Fruit fly (Drosophila melanogaster) whole organism, embryonic: ENCODE data around the gene CG2617.

ENCODE experiments used
- Bgb ChIP-seq: fragments of 200-800 bp; sonication (Bioruptor generic); IDR thresholded peaks from 2 replicates; pipeline ENCODE4 v1.3.6; 2022; ENCODE audit warnings: missing biosample characterization, missing genetic modification characterization; ENCODE audit not compliant: partially characterized antibody
- CG10431 ChIP-seq: fragments of 200-800 bp; sonication (Bioruptor generic); optimal IDR thresholded peaks from 3 replicates; lab custom pipeline; 2018; ENCODE audit warnings: missing biosample characterization, mild to moderate bottlenecking, missing genetic modification characterization
- CG11247 ChIP-seq: fragments of 200-800 bp; sonication (Bioruptor generic); IDR thresholded peaks from 2 replicates; pipeline ENCODE4 v1.3.6; 2022; ENCODE audit warnings: missing biosample characterization, missing genetic modification characterization
- CG11504 ChIP-seq: fragments of 200-800 bp; sonication (Bioruptor generic); optimal IDR thresholded peaks from 3 replicates; lab custom pipeline; 2019; ENCODE audit warnings: missing biosample characterization, mild to moderate bottlenecking, missing genetic modification characterization, moderate library complexity
- CG14710 ChIP-seq: fragments of 200-800 bp; sonication (Bioruptor generic); optimal IDR thresholded peaks from 3 replicates; lab custom pipeline; 2019; ENCODE audit warnings: missing biosample characterization, mild to moderate bottlenecking, missing genetic modification characterization, moderate library complexity
- CG15011 ChIP-seq: fragments of 200-800 bp; sonication (Bioruptor generic); optimal IDR thresholded peaks from 3 replicates; lab custom pipeline; 2018; ENCODE audit warnings: missing biosample characterization, mild to moderate bottlenecking, missing genetic modification characterization
- CG15073 ChIP-seq: fragments of 200-800 bp; sonication (Bioruptor generic); optimal IDR thresholded peaks from 2 replicates; lab custom pipeline; 2016; ENCODE audit warnings: missing biosample characterization, missing genetic modification characterization
- CG15514 ChIP-seq: fragments of 200-800 bp; sonication (Bioruptor generic); optimal IDR thresholded peaks from 3 replicates; lab custom pipeline; 2017; ENCODE audit warnings: missing biosample characterization, missing genetic modification characterization, mild to moderate bottlenecking, moderate library complexity, missing genetic modification reagents
- CG1603 ChIP-seq: fragments of 200-800 bp; sonication (Bioruptor generic); optimal IDR thresholded peaks from 2 replicates; lab custom pipeline; 2019; ENCODE audit warnings: missing biosample characterization, mild to moderate bottlenecking, missing genetic modification characterization, moderate library complexity
- CG17359 ChIP-seq: fragments of 200-800 bp; sonication (Bioruptor generic); optimal IDR thresholded peaks from 3 replicates; lab custom pipeline; 2018; ENCODE audit warnings: missing biosample characterization, mild to moderate bottlenecking, missing genetic modification characterization, moderate library complexity
- CG18764 ChIP-seq: fragments of 200-800 bp; sonication (Bioruptor generic); optimal IDR thresholded peaks from 3 replicates; lab custom pipeline; 2016; ENCODE audit warnings: missing biosample characterization, missing genetic modification characterization
- CG6254 ChIP-seq: fragments of 200-800 bp; sonication (Bioruptor generic); optimal IDR thresholded peaks from 3 replicates; lab custom pipeline; 2017; ENCODE audit warnings: mild to moderate bottlenecking, missing biosample characterization, missing genetic modification reagents, missing genetic modification characterization
- CG6813 ChIP-seq: fragments of 200-800 bp; sonication (Bioruptor generic); optimal IDR thresholded peaks from 2 replicates; lab custom pipeline; 2017; ENCODE audit warnings: missing biosample characterization, missing genetic modification characterization, mild to moderate bottlenecking, moderate library complexity, missing genetic modification reagents
- CG8388 ChIP-seq: fragments of 200-800 bp; sonication (Bioruptor generic); optimal IDR thresholded peaks from 2 replicates; lab custom pipeline; 2019; ENCODE audit warnings: missing biosample characterization, mild to moderate bottlenecking, missing genetic modification characterization, moderate library complexity
- Chrac-16 ChIP-seq: fragments of 200-800 bp; sonication (Bioruptor generic); optimal IDR thresholded peaks from 3 replicates; lab custom pipeline; 2016; ENCODE audit warnings: missing biosample characterization, missing genetic modification characterization
- Dad ChIP-seq: fragments of 200-800 bp; sonication (Bioruptor generic); optimal IDR thresholded peaks from 3 replicates; lab custom pipeline; 2016; ENCODE audit warnings: missing biosample characterization, missing genetic modification characterization
- Dip3 ChIP-seq: fragments of 200-800 bp; sonication (Bioruptor generic); optimal IDR thresholded peaks from 3 replicates; lab custom pipeline; 2016; ENCODE audit warnings: missing biosample characterization, missing genetic modification characterization
- Drgx ChIP-seq: fragments of 200-800 bp; sonication (Bioruptor generic); IDR thresholded peaks from 2 replicates; pipeline ENCODE4 v1.3.6; 2022; ENCODE audit warnings: missing biosample characterization, missing genetic modification characterization
- E2f1 ChIP-seq: fragments of 200-800 bp; sonication (Bioruptor generic); IDR thresholded peaks from 2 replicates; pipeline ENCODE4 v1.3.6; 2022; ENCODE audit warnings: missing biosample characterization, missing genetic modification characterization
- Eip74EF ChIP-seq, 2 experiments: fragments of 200-800 bp in 1 of 2; fragments of >200 bp in 1 of 2; sonication (Bioruptor generic) in 1 of 2; optimal IDR thresholded peaks; 2 replicates each; lab custom pipeline; 2017 to 2019; ENCODE audit warnings: missing biosample characterization in 2 of 2, missing genetic modification characterization in 2 of 2, mild to moderate bottlenecking in 1 of 2, moderate library complexity in 1 of 2
- Fer3 ChIP-seq: fragments of 200-800 bp; sonication (Bioruptor generic); optimal IDR thresholded peaks from 2 replicates; lab custom pipeline; 2018; ENCODE audit warnings: missing biosample characterization, mild to moderate bottlenecking, missing genetic modification characterization, moderate library complexity
- Hey ChIP-seq: fragments of 200-800 bp; sonication (Bioruptor generic); optimal IDR thresholded peaks from 3 replicates; lab custom pipeline; 2018; ENCODE audit warnings: missing biosample characterization, mild to moderate bottlenecking, missing genetic modification characterization
- Hmr ChIP-seq: fragments of 200-800 bp; sonication (Bioruptor generic); optimal IDR thresholded peaks from 3 replicates; lab custom pipeline; 2017; ENCODE audit warnings: mild to moderate bottlenecking, missing biosample characterization, missing genetic modification reagents, missing genetic modification characterization
- Lpt ChIP-seq: fragments of >200 bp; optimal IDR thresholded peaks from 2 replicates; lab custom pipeline; 2018; ENCODE audit warnings: missing biosample characterization, missing genetic modification characterization
- MBD-R2 ChIP-seq: fragments of 200-800 bp; sonication (Bioruptor generic); IDR thresholded peaks from 2 replicates; pipeline ENCODE4 v1.3.6; 2022; ENCODE audit warnings: missing biosample characterization, missing genetic modification characterization
- Med ChIP-seq: fragments of 200-800 bp; sonication (Bioruptor generic); peaks from one replicate; lab custom pipeline; 2016; ENCODE audit warnings: missing biosample characterization, missing genetic modification characterization, mild to moderate bottlenecking, inconsistent platforms, moderate library complexity
- Mes4 ChIP-seq: fragments of 200-800 bp; sonication (Bioruptor generic); optimal IDR thresholded peaks from 2 replicates; lab custom pipeline; 2016; ENCODE audit warnings: missing biosample characterization, missing genetic modification characterization
- Myb ChIP-seq: fragments of 200-800 bp; sonication (Bioruptor generic); optimal IDR thresholded peaks from 2 replicates; lab custom pipeline; 2016; ENCODE audit warnings: missing biosample characterization, missing genetic modification characterization
- Ptx1 ChIP-seq: fragments of 200-800 bp; sonication (Bioruptor generic); IDR thresholded peaks from 2 replicates; pipeline ENCODE4 v1.3.6; 2022; ENCODE audit warnings: missing biosample characterization, missing genetic modification characterization
- Spps ChIP-seq: fragments of 200-800 bp; sonication (Bioruptor generic); optimal IDR thresholded peaks from 2 replicates; lab custom pipeline; 2018; ENCODE audit warnings: missing biosample characterization, mild to moderate bottlenecking, missing genetic modification characterization
- Trl ChIP-seq, 3 experiments: fragments of >200 bp in 2 of 3; fragments of 200-800 bp in 1 of 3; sonication (Bioruptor generic) in 1 of 3; optimal IDR thresholded peaks; 2 replicates in 1 of 3; 3 replicates in 2 of 3; lab custom pipeline; 2016 to 2017; ENCODE audit warnings: missing biosample characterization in 1 of 3, missing genetic modification characterization in 1 of 3
- abd-A ChIP-seq: fragments of 200-800 bp; sonication (Bioruptor generic); optimal IDR thresholded peaks from 3 replicates; lab custom pipeline; 2019; ENCODE audit warnings: missing biosample characterization, mild to moderate bottlenecking, missing genetic modification characterization, moderate library complexity
- ara ChIP-seq: fragments of 200-800 bp; sonication (Bioruptor generic); IDR thresholded peaks from 2 replicates; pipeline ENCODE4 v1.3.6; 2022; ENCODE audit warnings: missing biosample characterization, missing genetic modification characterization
- bsh ChIP-seq, 2 experiments: fragments of 200-800 bp; sonication (Bioruptor generic); optimal IDR thresholded peaks; 2 replicates each; lab custom pipeline; 2017 to 2018; ENCODE audit warnings: mild to moderate bottlenecking in 2 of 2, missing biosample characterization in 2 of 2, missing genetic modification characterization in 2 of 2, moderate library complexity in 1 of 2
- cwo ChIP-seq: fragments of 200-800 bp; sonication (Bioruptor generic); optimal IDR thresholded peaks from 3 replicates; lab custom pipeline; 2017; ENCODE audit warnings: missing biosample characterization, missing genetic modification characterization, mild to moderate bottlenecking, moderate library complexity, missing genetic modification reagents
- emc ChIP-seq: fragments of 200-800 bp; sonication (Bioruptor generic); optimal IDR thresholded peaks from 2 replicates; lab custom pipeline; 2016; ENCODE audit warnings: missing biosample characterization, missing genetic modification characterization
- fd64A ChIP-seq: fragments of 200-800 bp; sonication (Bioruptor generic); optimal IDR thresholded peaks from 3 replicates; lab custom pipeline; 2018; ENCODE audit warnings: missing biosample characterization, mild to moderate bottlenecking, missing genetic modification characterization
- fru ChIP-seq: fragments of >200 bp; optimal IDR thresholded peaks from 2 replicates; lab custom pipeline; 2017
- gsb-n ChIP-seq: fragments of 200-800 bp; sonication (Bioruptor generic); optimal IDR thresholded peaks from 3 replicates; lab custom pipeline; 2018; ENCODE audit warnings: missing biosample characterization, mild to moderate bottlenecking, missing genetic modification characterization
- ind ChIP-seq: fragments of 200-800 bp; sonication (Bioruptor generic); optimal IDR thresholded peaks from 3 replicates; lab custom pipeline; 2016; ENCODE audit warnings: missing biosample characterization, missing genetic modification characterization
- jing ChIP-seq: fragments of 200-800 bp; sonication (Bioruptor generic); optimal IDR thresholded peaks from 2 replicates; lab custom pipeline; 2018; ENCODE audit warnings: missing biosample characterization, mild to moderate bottlenecking, missing genetic modification characterization
- lola ChIP-seq, 3 experiments: fragments of >200 bp in 2 of 3; fragments of 200-800 bp in 1 of 3; sonication (Bioruptor generic) in 1 of 3; optimal IDR thresholded peaks; 2 replicates each; lab custom pipeline; 2017 to 2019; ENCODE audit warnings: missing biosample characterization in 3 of 3, missing genetic modification characterization in 3 of 3, mild to moderate bottlenecking in 1 of 3, moderate library complexity in 1 of 3
- lov ChIP-seq, 2 experiments: fragments of 200-800 bp in 1 of 2; fragments of >200 bp in 1 of 2; sonication (Bioruptor generic) in 1 of 2; IDR thresholded peaks in 1 of 2; optimal IDR thresholded peaks in 1 of 2; 2 replicates in 1 of 2; 3 replicates in 1 of 2; pipeline versions ENCODE4 v1.3.6 to Lab custom; 2017 to 2022; ENCODE audit warnings: missing biosample characterization in 1 of 2, missing genetic modification characterization in 1 of 2
- oc ChIP-seq: fragments of 200-800 bp; sonication (Bioruptor generic); optimal IDR thresholded peaks from 2 replicates; lab custom pipeline; 2018; ENCODE audit warnings: missing biosample characterization, mild to moderate bottlenecking, missing genetic modification characterization, moderate library complexity
- p53 ChIP-seq: fragments of 200-800 bp; sonication (Bioruptor generic); optimal IDR thresholded peaks from 2 replicates; lab custom pipeline; 2016; ENCODE audit warnings: missing biosample characterization, missing genetic modification characterization
- pros ChIP-seq: fragments of 200-800 bp; sonication (Bioruptor generic); optimal IDR thresholded peaks from 3 replicates; lab custom pipeline; 2019; ENCODE audit warnings: missing biosample characterization, mild to moderate bottlenecking, missing genetic modification characterization, moderate library complexity
- sug ChIP-seq: fragments of 200-800 bp; optimal IDR thresholded peaks from 2 replicates; lab custom pipeline; 2019; ENCODE audit warnings: missing biosample characterization, mild to moderate bottlenecking, missing genetic modification characterization, moderate library complexity
- vvl ChIP-seq: fragments of 200-800 bp; sonication (Bioruptor generic); IDR thresholded peaks from 2 replicates; pipeline ENCODE4 v1.3.6; 2022; ENCODE audit warnings: missing biosample characterization, missing genetic modification characterization
- wdn ChIP-seq: fragments of 200-800 bp; sonication (Bioruptor generic); IDR thresholded peaks from 2 replicates; pipeline ENCODE4 v1.3.6; 2022; ENCODE audit warnings: missing biosample characterization, missing genetic modification characterization

Gene CG2617

DNA sequence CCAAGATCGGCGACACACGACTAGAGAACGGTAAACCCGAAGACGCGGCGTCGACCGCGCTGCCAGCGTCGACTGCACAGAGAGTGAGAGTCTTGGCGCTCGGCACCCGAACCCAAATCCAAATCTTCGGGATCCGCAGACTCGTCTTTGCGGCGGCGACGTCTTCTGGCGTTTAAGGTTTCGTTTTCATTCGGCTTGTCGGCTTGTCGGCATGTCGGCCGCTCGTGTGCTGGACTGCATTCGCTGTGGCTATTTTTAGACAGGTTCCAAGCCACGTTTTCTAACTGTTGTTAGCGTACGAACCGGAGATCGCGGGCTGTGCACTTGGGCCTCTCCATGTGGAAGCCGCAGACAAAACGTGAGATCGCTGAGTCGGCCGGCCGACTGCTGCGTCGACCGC lies 33.9 kb downstream of the CG2617 start (continued):
- TF ChIP-seq CG8388 (GFP tag; lab: Kevin White, UChicago) (peak; percentile 31), CG18764 (GFP tag; lab: Kevin White, UChicago) (no peak), MBD-R2 (GFP tag; lab: Robert Waterston, UW) (no peak), Hey (tag; lab: Kevin White, UChicago) (no peak), Trl (optimal IDR thresholded peaks at IDR 0.05; lab: Kevin White, UChicago) (peak; percentile 20 to 25), Trl (GFP tag; optimal IDR thresholded peaks at IDR 0.05; lab: Kevin White, UChicago) (no peak), CG14710 (tag; lab: Kevin White, UChicago) (peak; percentile 43), jing (no peak), Ptx1 (GFP tag; lab: Robert Waterston, UW) (no peak), ind (no peak), CG17359 (tag; lab: Kevin White, UChicago) (no peak), wdn (GFP tag; lab: Robert Waterston, UW) (no peak), lov (optimal IDR thresholded peaks at IDR 0.05; lab: Kevin White, UChicago) (no peak), lov (GFP tag; IDR thresholded peaks at IDR 0.05; lab: Robert Waterston, UW) (peak; percentile 62; the same call in 1 of the 3 replicates), CG15073 (GFP tag; lab: Kevin White, UChicago) (no peak), Fer3 (no peak), CG15514 (GFP tag; lab: Kevin White, UChicago) (no peak), cwo (GFP tag; lab: Kevin White, UChicago) (peak; percentile 38), Med (GFP tag; lab: Kevin White, UChicago) (peak; percentile 55), Dip3 (GFP tag; lab: Kevin White, UChicago) (no peak), Chrac-16 (GFP tag; lab: Kevin White, UChicago) (no peak), fru (no peak), Mes4 (no peak), CG15011 (GFP tag; lab: Kevin White, UChicago) (no peak), Hmr (GFP tag; lab: Kevin White, UChicago) (no peak), gsb-n (tag; lab: Kevin White, UChicago) (peak; percentile 67), Dad (GFP tag; lab: Kevin White, UChicago) (no peak), oc (tag; lab: Kevin White, UChicago) (peak; percentile 21), CG6254 (GFP tag; lab: Kevin White, UChicago) (peak; percentile 41), Drgx (GFP tag; lab: Robert Waterston, UW) (peak; percentile 63), Bgb (GFP tag; lab: Robert Waterston, UW) (no peak), Lpt (GFP tag; lab: Kevin White, UChicago) (no peak), CG11247 (GFP tag; lab: Robert Waterston, UW) (no peak), bsh (GFP tag; optimal IDR thresholded peaks at IDR 0.05; lab: Kevin White, UChicago) (peak; percentile 52 to 64), CG11504 (tag; lab: Kevin White, UChicago) (peak; percentile 4), Myb (GFP tag; lab: Kevin White, UChicago) (no peak), pros (peak; percentile 82), sug (peak; percentile 8), p53 (GFP tag; lab: Kevin White, UChicago) (no peak), abd-A (tag; lab: Kevin White, UChicago) (no peak), vvl (GFP tag; lab: Robert Waterston, UW) (0 out of 2 replicates have a peak, but pooled peaks have one; percentile 22), lola (GFP tag; optimal IDR thresholded peaks at IDR 0.05; lab: Kevin White, UChicago) (peak in 1 of 3 experiments; percentile 44), Eip74EF (GFP tag; optimal IDR thresholded peaks at IDR 0.05; lab: Kevin White, UChicago) (peak in 1 of 2 experiments; percentile 28), CG10431 (GFP tag; lab: Kevin White, UChicago) (peak; percentile 77), ara (GFP tag; lab: Robert Waterston, UW) (no peak), CG6813 (GFP tag; lab: Kevin White, UChicago) (no peak), fd64A (peak; percentile 14), CG1603 (tag; lab: Kevin White, UChicago) (peak; percentile 2), E2f1 (no peak), emc (GFP tag; lab: Kevin White, UChicago) (no peak), Spps (peak; percentile 59)
